Fruit fly (Drosophila melanogaster) whole organism, adult: ENCODE data around the gene flfl.
A peak's percentile ranks its signal among the peaks of the same experiment; 100 is the strongest.

Source experiments
- CG11617 ChIP-seq: fragments of 200-800 bp; sonication (Bioruptor generic); optimal IDR thresholded peaks from 2 replicates; lab custom pipeline; 2017; ENCODE audit warnings: mild to moderate bottlenecking, missing biosample characterization, missing genetic modification reagents, missing genetic modification characterization
- CG12768 ChIP-seq: fragments of 200-800 bp; sonication (Bioruptor generic); optimal IDR thresholded peaks from 2 replicates; lab custom pipeline; 2017; ENCODE audit warnings: missing biosample characterization, missing genetic modification characterization, mild to moderate bottlenecking, moderate library complexity, missing genetic modification reagents
- CG14711 ChIP-seq: fragments of 200-800 bp; sonication (Bioruptor generic); optimal IDR thresholded peaks from 2 replicates; lab custom pipeline; 2018; ENCODE audit warnings: missing biosample characterization, mild to moderate bottlenecking, missing genetic modification characterization, moderate library complexity
- CG1620 ChIP-seq: fragments of 200-800 bp; sonication (Bioruptor generic); optimal IDR thresholded peaks from 2 replicates; lab custom pipeline; 2016; ENCODE audit warnings: missing biosample characterization, missing genetic modification characterization
- CG33017 ChIP-seq: fragments of 200-800 bp; sonication (Bioruptor generic); optimal IDR thresholded peaks from 2 replicates; lab custom pipeline; 2018; ENCODE audit warnings: missing biosample characterization, mild to moderate bottlenecking, missing genetic modification characterization, moderate library complexity
- CG5204 ChIP-seq: fragments of 200-800 bp; sonication (Bioruptor generic); optimal IDR thresholded peaks from 2 replicates; lab custom pipeline; 2016; ENCODE audit warnings: missing biosample characterization, missing genetic modification characterization
- CG7045 ChIP-seq: fragments of 200-800 bp; sonication (Bioruptor generic); optimal IDR thresholded peaks from 2 replicates; lab custom pipeline; 2017; ENCODE audit warnings: missing biosample characterization, mild to moderate bottlenecking, missing genetic modification characterization
- CG7101 ChIP-seq: fragments of 200-800 bp; sonication (Bioruptor generic); optimal IDR thresholded peaks from 2 replicates; lab custom pipeline; 2018; ENCODE audit warnings: missing biosample characterization, mild to moderate bottlenecking, missing genetic modification characterization, moderate library complexity
- Clk ChIP-seq: fragments of 200-800 bp; sonication (Bioruptor generic); optimal IDR thresholded peaks from 2 replicates; lab custom pipeline; 2017; ENCODE audit warnings: missing biosample characterization, missing genetic modification characterization
- Crg-1 ChIP-seq: fragments of 200-800 bp; sonication (Bioruptor generic); optimal IDR thresholded peaks from 2 replicates; lab custom pipeline; 2016; ENCODE audit warnings: missing biosample characterization, missing genetic modification characterization
- Hr96 ChIP-seq: fragments of 200-800 bp; sonication (Bioruptor generic); optimal IDR thresholded peaks from 2 replicates; lab custom pipeline; 2016; ENCODE audit warnings: missing biosample characterization, missing genetic modification characterization
- Mnt ChIP-seq: fragments of 200-800 bp; sonication (Bioruptor generic); optimal IDR thresholded peaks from 2 replicates; lab custom pipeline; 2016; ENCODE audit warnings: missing biosample characterization, mild to moderate bottlenecking, missing genetic modification characterization
- bab1 ChIP-seq: fragments of 200-800 bp; sonication (Bioruptor generic); optimal IDR thresholded peaks from 3 replicates; lab custom pipeline; 2019; ENCODE audit warnings: missing biosample characterization, mild to moderate bottlenecking, missing genetic modification characterization, moderate library complexity
- cic ChIP-seq: fragments of 200-800 bp; sonication (Bioruptor generic); optimal IDR thresholded peaks from 2 replicates; lab custom pipeline; 2017; ENCODE audit warnings: missing biosample characterization, mild to moderate bottlenecking, missing genetic modification characterization, moderate library complexity
- cnc ChIP-seq, 2 experiments: fragments of >200 bp; optimal IDR thresholded peaks; 2 replicates each; lab custom pipeline; 2017
- kay ChIP-seq: fragments of 200-800 bp; sonication (Bioruptor generic); peaks from one replicate; lab custom pipeline; 2016; ENCODE audit warnings: missing biosample characterization, missing genetic modification characterization, borderline replicate concordance
- ovo ChIP-seq: fragments of 200-800 bp; sonication (Bioruptor generic); optimal IDR thresholded peaks from 2 replicates; lab custom pipeline; 2016; ENCODE audit warnings: missing biosample characterization, missing genetic modification characterization
- pad ChIP-seq: fragments of 200-800 bp; sonication (Bioruptor generic); optimal IDR thresholded peaks from 3 replicates; lab custom pipeline; 2017; ENCODE audit warnings: missing biosample characterization, missing genetic modification characterization, mild to moderate bottlenecking, moderate library complexity, missing genetic modification reagents
- tj ChIP-seq: fragments of 200-800 bp; sonication (Bioruptor generic); optimal IDR thresholded peaks from 3 replicates; lab custom pipeline; 2017; ENCODE audit warnings: missing biosample characterization, mild to moderate bottlenecking, missing genetic modification characterization, moderate library complexity
- toe ChIP-seq: fragments of 200-800 bp; sonication (Bioruptor generic); optimal IDR thresholded peaks from 2 replicates; lab custom pipeline; 2016; ENCODE audit warnings: missing biosample characterization, missing genetic modification characterization

The flfl gene

dm6 chr3R:13683624-13684568, at the start of gene flfl:
flfl (plus strand) TSS chr3R:13683921.
- peak; percentile 43 for TF ChIP-seq Hr96 (GFP tag; lab: Kevin White, UChicago)
- no peak for TF ChIP-seq CG14711 (tag; lab: Kevin White, UChicago)
- no peak for TF ChIP-seq kay (GFP tag; lab: Kevin White, UChicago)
- no peak for TF ChIP-seq CG7045 (GFP tag; lab: Kevin White, UChicago)
- peak; percentile 56 for TF ChIP-seq CG5204 (GFP tag; lab: Kevin White, UChicago)
- no peak for TF ChIP-seq cnc (optimal IDR thresholded peaks at IDR 0.05; lab: Kevin White, UChicago)
- no peak for TF ChIP-seq CG1620 (GFP tag; lab: Kevin White, UChicago)
- no peak for TF ChIP-seq Mnt (GFP tag; lab: Kevin White, UChicago)
- peak; percentile 30 for TF ChIP-seq pad
- peak; percentile 56 for TF ChIP-seq toe (GFP tag; lab: Kevin White, UChicago)
- TF ChIP-seq CG33017 (tag; lab: Kevin White, UChicago): peak; percentile 14
- TF ChIP-seq bab1 (GFP tag; lab: Kevin White, UChicago): peak; percentile 41
- TF ChIP-seq CG11617 (GFP tag; lab: Kevin White, UChicago): peak; percentile 34
- no peak for TF ChIP-seq cic (GFP tag; lab: Kevin White, UChicago)
- TF ChIP-seq tj (GFP tag; lab: Kevin White, UChicago): peak; percentile 16
- TF ChIP-seq CG7101 (tag; lab: Kevin White, UChicago): peak; percentile 20
- TF ChIP-seq Crg-1: peak; percentile 58
- peak; percentile 39 for TF ChIP-seq CG12768
- TF ChIP-seq ovo (GFP tag; lab: Kevin White, UChicago): peak; percentile 65
- TF ChIP-seq Clk (GFP tag; lab: Kevin White, UChicago): peak; percentile 5

- TF ChIP-seq Hr96 (GFP tag; lab: Kevin White, UChicago) (no peak), CG5204 (GFP tag; lab: Kevin White, UChicago) (no peak), kay (GFP tag; lab: Kevin White, UChicago) (peak; percentile 88), ovo (GFP tag; lab: Kevin White, UChicago) (no peak), CG12768 (peak; percentile 29), CG33017 (tag; lab: Kevin White, UChicago) (peak; percentile 57), toe (GFP tag; lab: Kevin White, UChicago) (no peak), CG14711 (tag; lab: Kevin White, UChicago) (peak; percentile 97), cnc (optimal IDR thresholded peaks at IDR 0.05; lab: Kevin White, UChicago) (no peak), CG7101 (tag; lab: Kevin White, UChicago) (peak; percentile 40), Mnt (GFP tag; lab: Kevin White, UChicago) (peak; percentile 94), Crg-1 (no peak), CG1620 (GFP tag; lab: Kevin White, UChicago) (no peak), tj (GFP tag; lab: Kevin White, UChicago) (peak; percentile 39), CG7045 (GFP tag; lab: Kevin White, UChicago) (peak; percentile 32), bab1 (GFP tag; lab: Kevin White, UChicago) (peak; percentile 68), Clk (GFP tag; lab: Kevin White, UChicago) (peak; percentile 29), cic (GFP tag; lab: Kevin White, UChicago) (peak; percentile 59), pad (peak; percentile 39), CG11617 (GFP tag; lab: Kevin White, UChicago) (peak; percentile 33)
Measured at dm6 chr3R:13644778-13645660, 38.7 kb upstream of the flfl start.

dm6 chr3R:13645874-13646370, 37.8 kb upstream of the flfl start, which contains the start of gene sqd:
sqd (minus strand) TSS chr3R:13646304.
- TF ChIP-seq toe (GFP tag; lab: Kevin White, UChicago) (no peak), Mnt (GFP tag; lab: Kevin White, UChicago) (peak; percentile 42), cic (GFP tag; lab: Kevin White, UChicago) (peak; percentile 46), CG1620 (GFP tag; lab: Kevin White, UChicago) (peak; percentile 46), CG14711 (tag; lab: Kevin White, UChicago) (peak; percentile 41), CG11617 (GFP tag; lab: Kevin White, UChicago) (peak; percentile 55), kay (GFP tag; lab: Kevin White, UChicago) (peak; percentile 51), Crg-1 (peak; percentile 49), CG7045 (GFP tag; lab: Kevin White, UChicago) (peak; percentile 55), ovo (GFP tag; lab: Kevin White, UChicago) (peak; percentile 30), Hr96 (GFP tag; lab: Kevin White, UChicago) (peak; percentile 72), pad (peak; percentile 31), CG33017 (tag; lab: Kevin White, UChicago) (peak; percentile 48), CG5204 (GFP tag; lab: Kevin White, UChicago) (no peak), tj (GFP tag; lab: Kevin White, UChicago) (peak; percentile 47), CG7101 (tag; lab: Kevin White, UChicago) (peak; percentile 67), cnc (optimal IDR thresholded peaks at IDR 0.05; lab: Kevin White, UChicago) (no peak), CG12768 (peak; percentile 70), Clk (GFP tag; lab: Kevin White, UChicago) (no peak), bab1 (GFP tag; lab: Kevin White, UChicago) (peak; percentile 74)
